Worm (Caenorhabditis elegans) whole organism, L3 larva: ENCODE measurements around the gene mbk-2.

Experiments used
- ceh-16 ChIP-seq: sonication (generic microtip); optimal IDR thresholded peaks from 2 replicates; lab custom pipeline; 2017; ENCODE audit warnings: missing biosample characterization, missing genetic modification characterization
- ceh-82 ChIP-seq: fragments of 150-350 bp; optimal IDR thresholded peaks from 2 replicates; lab custom pipeline; 2014; ENCODE audit warnings: missing biosample characterization, missing genetic modification characterization
- elt-1 ChIP-seq: fragments of 150-350 bp; optimal IDR thresholded peaks from 2 replicates; lab custom pipeline; 2014; ENCODE audit warnings: missing biosample characterization, missing genetic modification characterization
- nhr-25 ChIP-seq: sonication (generic microtip); optimal IDR thresholded peaks from 2 replicates; lab custom pipeline; 2017; ENCODE audit warnings: missing biosample characterization, missing genetic modification characterization
- pha-4 ChIP-seq: fragments of 150-350 bp; optimal IDR thresholded peaks from 2 replicates; lab custom pipeline; 2014; ENCODE audit warnings: missing biosample characterization, missing genetic modification reagents, missing genetic modification characterization

- no peak for TF ChIP-seq elt-1
- TF ChIP-seq ceh-16: no peak
- TF ChIP-seq pha-4 (tag; lab: Kevin White, UChicago): no peak
- no peak for TF ChIP-seq nhr-25 (tag; lab: Kevin White, UChicago)
- no peak for TF ChIP-seq ceh-82 (tag; lab: Kevin White, UChicago)
Observed at ce11 chrIV:13033516-13033915, 24.6 kb downstream of the mbk-2 start.
